Worm (Caenorhabditis elegans) whole organism, young adult: ENCODE results near the gene sri-36.

ENCODE experiments used
- C06A6.2 ChIP-seq: fragments of 200-800 bp; sonication (Bioruptor generic); conservative IDR thresholded peaks from 2 replicates; pipeline ENCODE4 v1.3.6; 2022; ENCODE audit warnings: missing genetic modification characterization, missing compliant biosample characterization
- D2030.7 ChIP-seq: fragments of 200-800 bp; sonication (Bioruptor generic); IDR thresholded peaks from 2 replicates; pipeline ENCODE4 v1.3.6; 2022; ENCODE audit warnings: missing genetic modification reagents, missing genetic modification characterization, missing compliant biosample characterization
- F57A8.1 ChIP-seq: fragments of 200-800 bp; sonication (Bioruptor generic); optimal IDR thresholded peaks from 2 replicates; lab custom pipeline; 2018; ENCODE audit warnings: mild to moderate bottlenecking, missing genetic modification characterization, moderate library complexity, missing compliant biosample characterization
- Y53G8AR.9 ChIP-seq: fragments of 200-800 bp; sonication (Bioruptor generic); conservative IDR thresholded peaks from 2 replicates; pipeline ENCODE4 v1.3.6; 2022; ENCODE audit warnings: missing genetic modification reagents, missing genetic modification characterization, missing compliant biosample characterization
- Y67H2A.10 ChIP-seq: fragments of 200-800 bp; sonication (Bioruptor generic); conservative IDR thresholded peaks from 2 replicates; pipeline ENCODE4 v1.3.6; 2022; ENCODE audit warnings: missing genetic modification reagents, missing genetic modification characterization, missing compliant biosample characterization
- Y95B8A.8 ChIP-seq: fragments of 200-800 bp; sonication (Bioruptor generic); IDR thresholded peaks from 2 replicates; pipeline ENCODE4 v1.3.6; 2022; ENCODE audit warnings: missing genetic modification reagents, missing genetic modification characterization, missing compliant biosample characterization
- ama-1 ChIP-seq, 3 experiments: fragments of 150-350 bp in 1 of 3; sonication (generic microtip) in 2 of 3; optimal IDR thresholded peaks; 2 replicates each; lab custom pipeline; 2014 to 2018; ENCODE audit warnings: missing biosample characterization in 2 of 3, missing genetic modification characterization in 2 of 3, missing genetic modification reagents in 2 of 3
- atf-7 ChIP-seq: sonication (generic microtip); optimal IDR thresholded peaks from 2 replicates; lab custom pipeline; 2017; ENCODE audit warnings: mild to moderate bottlenecking, missing genetic modification characterization, missing compliant biosample characterization
- athp-1 ChIP-seq: sonication (generic microtip); optimal IDR thresholded peaks from 2 replicates; lab custom pipeline; 2017; ENCODE audit warnings: mild to moderate bottlenecking, missing genetic modification characterization, missing compliant biosample characterization
- attf-5 ChIP-seq: fragments of 200-800 bp; sonication (Bioruptor generic); optimal IDR thresholded peaks from 2 replicates; lab custom pipeline; 2018; ENCODE audit warnings: mild to moderate bottlenecking, missing genetic modification characterization, missing compliant biosample characterization
- attf-6 ChIP-seq: fragments of 200-800 bp; sonication (Bioruptor generic); IDR thresholded peaks from 2 replicates; pipeline ENCODE4 v1.3.6; 2022; ENCODE audit warnings: missing genetic modification reagents, missing genetic modification characterization, missing compliant biosample characterization
- cebp-1 ChIP-seq, 2 experiments: fragments of 200-800 bp in 1 of 2; sonication (Bioruptor generic) in 1 of 2; sonication (generic microtip) in 1 of 2; IDR thresholded peaks in 1 of 2; optimal IDR thresholded peaks in 1 of 2; 2 replicates each; pipeline versions ENCODE4 v1.3.6 to Lab custom; 2017 to 2022; ENCODE audit warnings: missing compliant biosample characterization in 2 of 2, missing genetic modification characterization in 2 of 2, mild to moderate bottlenecking in 1 of 2, missing genetic modification reagents in 1 of 2, moderate library complexity in 1 of 2
- cebp-2 ChIP-seq: fragments of 200-800 bp; sonication (Bioruptor generic); IDR thresholded peaks from 2 replicates; pipeline ENCODE4 v1.3.6; 2022; ENCODE audit warnings: missing genetic modification characterization, missing compliant biosample characterization
- ceh-58 ChIP-seq: fragments of 200-800 bp; sonication (Bioruptor generic); IDR thresholded peaks from 2 replicates; pipeline ENCODE4 v1.3.6; 2022; ENCODE audit warnings: missing genetic modification characterization, missing compliant biosample characterization
- ceh-91 ChIP-seq: fragments of 200-800 bp; sonication (Bioruptor generic); IDR thresholded peaks from 2 replicates; pipeline ENCODE4 v1.3.6; 2022; ENCODE audit warnings: missing genetic modification reagents, missing genetic modification characterization, missing compliant biosample characterization
- die-1 ChIP-seq: sonication (generic microtip); optimal IDR thresholded peaks from 2 replicates; lab custom pipeline; 2016; ENCODE audit warnings: missing genotype, mild to moderate bottlenecking, missing genetic modification characterization, missing compliant biosample characterization
- dox-1 ChIP-seq: fragments of 200-800 bp; sonication (Bioruptor generic); IDR thresholded peaks from 2 replicates; pipeline ENCODE4 v1.3.6; 2022; ENCODE audit warnings: missing genetic modification reagents, missing genetic modification characterization, missing compliant biosample characterization
- egl-18 ChIP-seq: fragments of 200-800 bp; sonication (Bioruptor generic); IDR thresholded peaks from 2 replicates; pipeline ENCODE4 v1.3.6; 2022; ENCODE audit warnings: missing genetic modification reagents, missing genetic modification characterization, missing compliant biosample characterization
- egrh-3 ChIP-seq: fragments of 200-800 bp; sonication (Bioruptor generic); IDR thresholded peaks from 2 replicates; pipeline ENCODE4 v1.3.6; 2022; ENCODE audit warnings: missing genetic modification reagents, missing genetic modification characterization, missing compliant biosample characterization
- fkh-3 ChIP-seq: sonication (generic microtip); optimal IDR thresholded peaks from 2 replicates; lab custom pipeline; 2016; ENCODE audit warnings: mild to moderate bottlenecking, missing genetic modification characterization, missing compliant biosample characterization
- hmg-20 ChIP-seq: fragments of 200-800 bp; sonication (Bioruptor generic); IDR thresholded peaks from 2 replicates; pipeline ENCODE4 v1.3.6; 2022; ENCODE audit warnings: missing genetic modification reagents, missing genetic modification characterization, missing compliant biosample characterization
- lin-40 ChIP-seq: sonication (generic microtip); optimal IDR thresholded peaks from 2 replicates; lab custom pipeline; 2016; ENCODE audit warnings: missing genetic modification characterization, mild to moderate bottlenecking, missing compliant biosample characterization, missing genotype, missing genetic modification reagents
- lin-54 ChIP-seq: fragments of 200-800 bp; sonication (Bioruptor generic); optimal IDR thresholded peaks from 2 replicates; lab custom pipeline; 2018; ENCODE audit warnings: mild to moderate bottlenecking, missing genetic modification characterization, missing compliant biosample characterization
- lsl-1 ChIP-seq: fragments of 200-800 bp; sonication (Bioruptor generic); optimal IDR thresholded peaks from 2 replicates; lab custom pipeline; 2018; ENCODE audit warnings: mild to moderate bottlenecking, missing genetic modification characterization, moderate library complexity, missing compliant biosample characterization
- madf-6 ChIP-seq: fragments of 200-800 bp; sonication (Bioruptor generic); IDR thresholded peaks from 2 replicates; pipeline ENCODE4 v1.3.6; 2022; ENCODE audit warnings: missing genetic modification reagents, missing genetic modification characterization, missing compliant biosample characterization
- nfya-2 ChIP-seq: fragments of 200-800 bp; sonication (Bioruptor generic); IDR thresholded peaks from 2 replicates; pipeline ENCODE4 v1.3.6; 2022; ENCODE audit warnings: missing genetic modification reagents, missing genetic modification characterization, missing compliant biosample characterization
- nfyb-1 ChIP-seq: fragments of 200-800 bp; sonication (Bioruptor generic); IDR thresholded peaks from 2 replicates; pipeline ENCODE4 v1.3.6; 2022; ENCODE audit warnings: missing genetic modification reagents, missing genetic modification characterization, missing compliant biosample characterization
- nhr-179 ChIP-seq: sonication (generic microtip); optimal IDR thresholded peaks from 2 replicates; lab custom pipeline; 2016; ENCODE audit warnings: mild to moderate bottlenecking, missing genetic modification characterization, missing compliant biosample characterization
- nhr-80 ChIP-seq: sonication (generic microtip); optimal IDR thresholded peaks from 2 replicates; lab custom pipeline; 2016; ENCODE audit warnings: missing genetic modification characterization, missing compliant biosample characterization
- sdz-38 ChIP-seq: sonication (generic microtip); optimal IDR thresholded peaks from 2 replicates; lab custom pipeline; 2016; ENCODE audit warnings: missing genotype, missing genetic modification characterization, missing compliant biosample characterization
- snpc-1.3 ChIP-seq: sonication (generic microtip); optimal IDR thresholded peaks from 2 replicates; lab custom pipeline; 2017; ENCODE audit warnings: missing genetic modification characterization, mild to moderate bottlenecking, missing compliant biosample characterization, antibody characterized with exemption, moderate library complexity, missing genotype, missing genetic modification reagents; ENCODE audit not compliant: insufficient read depth
- zfh-2 ChIP-seq: fragments of 200-800 bp; sonication (Bioruptor generic); conservative IDR thresholded peaks from 2 replicates; pipeline ENCODE4 v1.3.6; 2022; ENCODE audit warnings: missing genetic modification reagents, missing genetic modification characterization, missing compliant biosample characterization
- ztf-28 ChIP-seq: fragments of 200-800 bp; sonication (Bioruptor generic); IDR thresholded peaks from 2 replicates; pipeline ENCODE4 v1.3.6; 2022; ENCODE audit warnings: missing genetic modification reagents, missing genetic modification characterization, missing compliant biosample characterization

Gene sri-36

ce11 chrII:2611009-2611408, 25.6 kb upstream of the sri-36 start:
- TF ChIP-seq ztf-28 (GFP tag; lab: Robert Waterston, UW) (0 out of 2 replicates have a peak, but pooled peaks have one; percentile 9), D2030.7 (GFP tag; lab: Robert Waterston, UW) (no peak)
- TF ChIP-seq, all 124 proteins: peak for 1

ce11 chrII:2610202-2610912, 25.0 kb upstream of the sri-36 start, which contains the start of gene sri-38:
sri-38 (plus strand) TSS chrII:2610862.
- peak; percentile 56 for TF ChIP-seq atf-7 (tag; lab: Kevin White, UChicago)
- TF ChIP-seq dox-1 (GFP tag; lab: Robert Waterston, UW) = peak; percentile 63; the same call in 1 of the 2 replicates
- no peak for TF ChIP-seq nfyb-1 (GFP tag; lab: Robert Waterston, UW)
- TF ChIP-seq nhr-80 (tag; lab: Kevin White, UChicago) = peak; percentile 67
- TF ChIP-seq zfh-2 (GFP tag; lab: Robert Waterston, UW) = 0 out of 2 replicates have a peak, but pooled peaks have one; percentile 54

DNA sequence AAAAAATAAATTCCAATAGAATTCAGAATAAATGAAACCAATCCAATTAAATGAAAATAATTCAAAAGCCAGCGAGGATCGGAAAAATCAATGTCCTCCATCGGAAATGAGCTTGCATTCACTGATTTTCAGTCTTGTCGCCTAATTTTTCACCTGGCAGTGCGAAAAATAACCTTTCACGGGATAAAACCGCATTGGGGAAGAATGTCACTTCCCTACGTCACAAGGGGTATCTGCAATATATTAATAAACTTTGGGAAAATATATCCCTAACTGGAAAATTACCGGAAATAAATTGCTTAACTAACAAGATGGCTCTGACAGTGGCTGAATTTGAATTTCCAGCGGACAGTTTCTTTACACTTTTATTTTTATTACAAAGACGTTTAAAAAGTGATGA, 19.9 kb upstream of the sri-36 start, which contains the start of gene sri-77:
Gene sri-77 (minus strand): TSS at position 101 of the 400 bp plus-strand sequence.
- TF ChIP-seq atf-7 (tag; lab: Kevin White, UChicago) (no peak), fkh-3 (tag; lab: Kevin White, UChicago) (no peak), madf-6 (GFP tag; lab: Robert Waterston, UW) (no peak), sdz-38 (no peak), lin-40 (tag; lab: Kevin White, UChicago) (no peak), athp-1 (no peak), attf-6 (GFP tag; lab: Robert Waterston, UW) (no peak), die-1 (tag; lab: Kevin White, UChicago) (no peak), Y95B8A.8 (GFP tag; lab: Robert Waterston, UW) (no peak), lin-54 (GFP tag; lab: Kevin White, UChicago) (no peak), nhr-179 (tag; lab: Kevin White, UChicago) (no peak), ceh-58 (GFP tag; lab: Robert Waterston, UW) (no peak), C06A6.2 (no peak)
- TF ChIP-seq, all 124 proteins: peak for 0

DNA sequence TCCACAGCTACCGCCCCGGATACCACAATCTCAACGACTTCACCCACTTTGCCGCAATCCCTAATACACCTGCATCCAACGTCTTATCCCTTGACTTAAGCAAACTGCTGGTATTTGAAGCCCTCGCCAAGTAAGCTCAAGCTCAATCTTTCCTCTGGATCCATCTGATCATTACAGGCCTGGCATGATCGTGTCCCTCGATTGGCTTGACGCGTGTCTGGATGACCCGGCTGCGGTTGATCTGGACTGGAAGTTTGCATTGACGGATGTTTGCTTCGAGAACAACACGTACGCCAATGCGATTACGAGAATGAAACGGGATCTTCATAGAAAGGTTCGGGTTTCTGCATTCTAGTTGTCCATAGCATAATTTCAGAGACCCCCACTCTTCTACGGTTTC, 15.5 kb upstream of the sri-36 start:
- TF ChIP-seq cebp-2 (GFP tag; lab: Robert Waterston, UW) (no peak), egrh-3 (GFP tag; lab: Robert Waterston, UW) (no peak), F57A8.1 (GFP tag; lab: Kevin White, UChicago) (no peak), egl-18 (GFP tag; lab: Robert Waterston, UW) (no peak), nfya-2 (GFP tag; lab: Robert Waterston, UW) (no peak), nhr-179 (tag; lab: Kevin White, UChicago) (no peak), Y53G8AR.9 (GFP tag; lab: Robert Waterston, UW) (no peak), Y67H2A.10 (GFP tag; lab: Robert Waterston, UW) (no peak), cebp-1 (GFP tag; IDR thresholded peaks at IDR 0.05; lab: Robert Waterston, UW) (no peak), cebp-1 (tag; optimal IDR thresholded peaks at IDR 0.05; lab: Kevin White, UChicago) (no peak), snpc-1.3 (tag; lab: Kevin White, UChicago) (no peak), lsl-1 (GFP tag; lab: Kevin White, UChicago) (no peak), attf-6 (GFP tag; lab: Robert Waterston, UW) (no peak), ama-1 (optimal IDR thresholded peaks at IDR 0.05; lab: Kevin White, UChicago) (no peak), ama-1 (GFP tag; optimal IDR thresholded peaks at IDR 0.05; lab: Kevin White, UChicago) (no peak), hmg-20 (no peak), ceh-91 (GFP tag; lab: Robert Waterston, UW) (no peak), attf-5 (GFP tag; lab: Kevin White, UChicago) (no peak)
